Fruit fly (Drosophila melanogaster): ENCODE measurements around the gene v.
"Not testable (repeated sequence)": the region's sequence is repeated elsewhere in the genome, so short reads cannot be mapped to it uniquely, and the experiment has no call there.

dm6 chrX:10950930-10951329, 27.2 kb downstream of the v start, which contains the start of gene Rab9Fa:
- TF ChIP-seq CG10669, CG6854, CG10631 (GFP tag; optimal IDR thresholded peaks at IDR 0.05): not testable (repeated sequence)
